Fruit fly (Drosophila melanogaster) whole organism, embryonic: Measurements from ENCODE around the gene Pdcd4.

Experiments
- Atf3 ChIP-seq: fragments of 200-800 bp; sonication (Bioruptor generic); optimal IDR thresholded peaks from 3 replicates; lab custom pipeline; 2016; ENCODE audit warnings: missing biosample characterization, missing genetic modification characterization
- CG11093 ChIP-seq: fragments of 200-800 bp; sonication (Bioruptor generic); IDR thresholded peaks from 3 replicates; pipeline ENCODE4 v1.3.6; 2022; ENCODE audit warnings: missing biosample characterization, missing genetic modification characterization
- CG11504 ChIP-seq: fragments of 200-800 bp; sonication (Bioruptor generic); optimal IDR thresholded peaks from 3 replicates; lab custom pipeline; 2019; ENCODE audit warnings: missing biosample characterization, mild to moderate bottlenecking, missing genetic modification characterization, moderate library complexity
- CG11695 ChIP-seq: fragments of 200-800 bp; sonication (Bioruptor generic); IDR thresholded peaks from 3 replicates; pipeline ENCODE4 v1.3.6; 2022; ENCODE audit warnings: missing biosample characterization, missing genetic modification characterization
- CG13894 ChIP-seq: fragments of 200-800 bp; sonication (Bioruptor generic); optimal IDR thresholded peaks from 3 replicates; lab custom pipeline; 2018; ENCODE audit warnings: missing biosample characterization, mild to moderate bottlenecking, missing genetic modification characterization, moderate library complexity
- CG14014 ChIP-seq: fragments of 200-800 bp; sonication (Bioruptor generic); IDR thresholded peaks from 2 replicates; pipeline ENCODE4 v1.3.6; 2022; ENCODE audit warnings: missing biosample characterization, missing genetic modification characterization
- CG15479 ChIP-seq: fragments of 200-800 bp; sonication (Bioruptor generic); optimal IDR thresholded peaks from 3 replicates; lab custom pipeline; 2019; ENCODE audit warnings: missing biosample characterization, mild to moderate bottlenecking, missing genetic modification characterization, moderate library complexity
- CG15514 ChIP-seq: fragments of 200-800 bp; sonication (Bioruptor generic); optimal IDR thresholded peaks from 3 replicates; lab custom pipeline; 2017; ENCODE audit warnings: missing biosample characterization, missing genetic modification characterization, mild to moderate bottlenecking, moderate library complexity, missing genetic modification reagents
- CG1647 ChIP-seq: fragments of 200-800 bp; sonication (Bioruptor generic); optimal IDR thresholded peaks from 3 replicates; lab custom pipeline; 2016; ENCODE audit warnings: missing biosample characterization, missing genetic modification characterization
- CG16779 ChIP-seq: fragments of 200-800 bp; sonication (Bioruptor generic); IDR thresholded peaks from 2 replicates; pipeline ENCODE4 v1.3.6; 2022; ENCODE audit warnings: missing biosample characterization, missing genetic modification characterization
- CG17328 ChIP-seq: fragments of 200-800 bp; sonication (Bioruptor generic); IDR thresholded peaks from 2 replicates; pipeline ENCODE4 v1.3.6; 2022; ENCODE audit warnings: missing biosample characterization, missing genetic modification characterization
- CG17612 ChIP-seq: fragments of 200-800 bp; sonication (Bioruptor generic); IDR thresholded peaks from 2 replicates; pipeline ENCODE4 v1.3.6; 2022; ENCODE audit warnings: missing biosample characterization, missing genetic modification characterization
- CG2712 ChIP-seq: fragments of 200-800 bp; optimal IDR thresholded peaks from 3 replicates; lab custom pipeline; 2019; ENCODE audit warnings: missing biosample characterization, mild to moderate bottlenecking, missing genetic modification characterization, moderate library complexity
- CG34376 ChIP-seq: fragments of 200-800 bp; sonication (Bioruptor generic); optimal IDR thresholded peaks from 2 replicates; lab custom pipeline; 2018; ENCODE audit warnings: missing biosample characterization, mild to moderate bottlenecking, missing genetic modification characterization
- CG3995 ChIP-seq: fragments of 200-800 bp; sonication (Bioruptor generic); optimal IDR thresholded peaks from 3 replicates; lab custom pipeline; 2016; ENCODE audit warnings: missing biosample characterization, missing genetic modification characterization
- CG4707 ChIP-seq: fragments of 200-800 bp; sonication (Bioruptor generic); optimal IDR thresholded peaks from 2 replicates; lab custom pipeline; 2018; ENCODE audit warnings: missing biosample characterization, mild to moderate bottlenecking, missing genetic modification characterization, moderate library complexity
- CG5245 ChIP-seq: fragments of 200-800 bp; sonication (Bioruptor generic); optimal IDR thresholded peaks from 3 replicates; lab custom pipeline; 2016; ENCODE audit warnings: missing biosample characterization, missing genetic modification characterization
- CG6689 ChIP-seq: fragments of 200-800 bp; sonication (Bioruptor generic); IDR thresholded peaks from 2 replicates; pipeline ENCODE4 v1.3.6; 2022; ENCODE audit warnings: missing biosample characterization, missing genetic modification characterization
- CG7839 ChIP-seq: fragments of 200-800 bp; sonication (Bioruptor generic); optimal IDR thresholded peaks from 3 replicates; lab custom pipeline; 2018; ENCODE audit warnings: missing biosample characterization, mild to moderate bottlenecking, missing genetic modification characterization, moderate library complexity
- CoRest ChIP-seq: fragments of 200-800 bp; sonication (Bioruptor generic); optimal IDR thresholded peaks from 3 replicates; lab custom pipeline; 2018; ENCODE audit warnings: missing biosample characterization, mild to moderate bottlenecking, missing genetic modification characterization, moderate library complexity
- Deaf1 ChIP-seq: fragments of 200-800 bp; optimal IDR thresholded peaks from 3 replicates; lab custom pipeline; 2019; ENCODE audit warnings: missing biosample characterization, mild to moderate bottlenecking, missing genetic modification characterization, moderate library complexity
- Dref ChIP-seq: fragments of 200-800 bp; sonication (Bioruptor generic); IDR thresholded peaks from 2 replicates; pipeline ENCODE4 v1.3.6; 2022; ENCODE audit warnings: missing biosample characterization, missing genetic modification characterization
- Fer3 ChIP-seq: fragments of 200-800 bp; sonication (Bioruptor generic); optimal IDR thresholded peaks from 2 replicates; lab custom pipeline; 2018; ENCODE audit warnings: missing biosample characterization, mild to moderate bottlenecking, missing genetic modification characterization, moderate library complexity
- Gug ChIP-seq: fragments of 200-800 bp; sonication (Bioruptor generic); IDR thresholded peaks from 4 replicates; pipeline ENCODE4 v1.3.6; 2022; ENCODE audit warnings: missing biosample characterization, missing genetic modification characterization
- H15 ChIP-seq: fragments of 200-800 bp; sonication (Bioruptor generic); IDR thresholded peaks from 3 replicates; pipeline ENCODE4 v1.3.6; 2022; ENCODE audit warnings: missing biosample characterization, missing genetic modification characterization
- H2.0 ChIP-seq: fragments of 200-800 bp; sonication (Bioruptor generic); IDR thresholded peaks from 2 replicates; pipeline ENCODE4 v1.3.6; 2022; ENCODE audit warnings: missing biosample characterization, missing genetic modification characterization
- Hsf ChIP-seq: fragments of 200-800 bp; sonication (Bioruptor generic); optimal IDR thresholded peaks from 3 replicates; lab custom pipeline; 2016; ENCODE audit warnings: missing biosample characterization, missing genetic modification characterization
- Mad ChIP-seq: fragments of 200-800 bp; sonication (Bioruptor generic); optimal IDR thresholded peaks from 2 replicates; lab custom pipeline; 2016; ENCODE audit warnings: missing biosample characterization, missing genetic modification characterization
- Myb ChIP-seq: fragments of 200-800 bp; sonication (Bioruptor generic); optimal IDR thresholded peaks from 2 replicates; lab custom pipeline; 2016; ENCODE audit warnings: missing biosample characterization, missing genetic modification characterization
- Nf-YB ChIP-seq: fragments of 200-800 bp; sonication (Bioruptor generic); optimal IDR thresholded peaks from 3 replicates; lab custom pipeline; 2019; ENCODE audit warnings: missing biosample characterization, mild to moderate bottlenecking, missing genetic modification characterization, moderate library complexity
- PHDP ChIP-seq: fragments of 200-800 bp; sonication (Bioruptor generic); optimal IDR thresholded peaks from 3 replicates; lab custom pipeline; 2018; ENCODE audit warnings: missing biosample characterization, mild to moderate bottlenecking, missing genetic modification characterization, moderate library complexity
- al ChIP-seq: fragments of 200-800 bp; sonication (Bioruptor generic); IDR thresholded peaks from 2 replicates; pipeline ENCODE4 v1.3.6; 2022; ENCODE audit warnings: missing biosample characterization, missing genetic modification characterization
- ap ChIP-seq: fragments of 200-800 bp; sonication (Bioruptor generic); IDR thresholded peaks from 2 replicates; pipeline ENCODE4 v1.3.6; 2022; ENCODE audit warnings: missing biosample characterization, missing genetic modification characterization
- chm ChIP-seq: fragments of 200-800 bp; sonication (Bioruptor generic); IDR thresholded peaks from 2 replicates; pipeline ENCODE4 v1.3.6; 2022; ENCODE audit warnings: missing biosample characterization, missing genetic modification characterization
- ewg ChIP-seq: fragments of 200-800 bp; sonication (Bioruptor generic); optimal IDR thresholded peaks from 3 replicates; lab custom pipeline; 2017; ENCODE audit warnings: mild to moderate bottlenecking, missing biosample characterization, missing genetic modification reagents, missing genetic modification characterization
- fu2 ChIP-seq: fragments of 200-800 bp; sonication (Bioruptor generic); optimal IDR thresholded peaks from 2 replicates; lab custom pipeline; 2016; ENCODE audit warnings: missing biosample characterization, missing genetic modification characterization
- nau ChIP-seq: fragments of 200-800 bp; sonication (Bioruptor generic); optimal IDR thresholded peaks from 3 replicates; lab custom pipeline; 2017; ENCODE audit warnings: missing biosample characterization, mild to moderate bottlenecking, missing genetic modification characterization, missing genetic modification reagents
- org-1 ChIP-seq: fragments of 200-800 bp; sonication (Bioruptor generic); optimal IDR thresholded peaks from 2 replicates; lab custom pipeline; 2017; ENCODE audit warnings: missing biosample characterization, missing genetic modification characterization
- pan ChIP-seq, 4 experiments: fragments of >200 bp in 3 of 4; fragments of 200-800 bp in 1 of 4; sonication (Bioruptor generic) in 1 of 4; optimal IDR thresholded peaks in 3 of 4; IDR thresholded peaks in 1 of 4; 2 replicates each; pipeline versions ENCODE4 v1.3.6 to Lab custom; 2017 to 2022; ENCODE audit warnings: missing biosample characterization in 2 of 4, missing genetic modification characterization in 2 of 4, mixed read lengths in 1 of 4
- peb ChIP-seq: fragments of 200-800 bp; sonication (Bioruptor generic); IDR thresholded peaks from 2 replicates; pipeline ENCODE4 v1.3.6; 2022; ENCODE audit warnings: missing biosample characterization, missing genetic modification characterization
- pzg ChIP-seq: fragments of 200-800 bp; sonication (Bioruptor generic); optimal IDR thresholded peaks from 3 replicates; lab custom pipeline; 2018; ENCODE audit warnings: missing biosample characterization, mild to moderate bottlenecking, missing genetic modification characterization, moderate library complexity
- ro ChIP-seq: fragments of 200-800 bp; sonication (Bioruptor generic); IDR thresholded peaks from 2 replicates; pipeline ENCODE4 v1.3.6; 2022; ENCODE audit warnings: missing biosample characterization, missing genetic modification characterization
- scrt ChIP-seq: fragments of 200-800 bp; sonication (Bioruptor generic); optimal IDR thresholded peaks from 2 replicates; lab custom pipeline; 2018; ENCODE audit warnings: missing biosample characterization, mild to moderate bottlenecking, missing genetic modification characterization, moderate library complexity
- slou ChIP-seq: fragments of 200-800 bp; sonication (Bioruptor generic); optimal IDR thresholded peaks from 3 replicates; lab custom pipeline; 2016; ENCODE audit warnings: missing biosample characterization, missing genetic modification characterization
- sna ChIP-seq: fragments of 200-800 bp; sonication (Bioruptor generic); IDR thresholded peaks from 2 replicates; pipeline ENCODE4 v1.3.6; 2022; ENCODE audit warnings: missing biosample characterization, missing genetic modification characterization; ENCODE audit not compliant: partially characterized antibody
- tna ChIP-seq: fragments of 200-800 bp; sonication (Bioruptor generic); IDR thresholded peaks from 2 replicates; pipeline ENCODE4 v1.3.6; 2022; ENCODE audit warnings: missing biosample characterization, missing genetic modification characterization; ENCODE audit not compliant: partially characterized antibody
- wdn ChIP-seq: fragments of 200-800 bp; sonication (Bioruptor generic); IDR thresholded peaks from 2 replicates; pipeline ENCODE4 v1.3.6; 2022; ENCODE audit warnings: missing biosample characterization, missing genetic modification characterization

Pdcd4 gene

DNA sequence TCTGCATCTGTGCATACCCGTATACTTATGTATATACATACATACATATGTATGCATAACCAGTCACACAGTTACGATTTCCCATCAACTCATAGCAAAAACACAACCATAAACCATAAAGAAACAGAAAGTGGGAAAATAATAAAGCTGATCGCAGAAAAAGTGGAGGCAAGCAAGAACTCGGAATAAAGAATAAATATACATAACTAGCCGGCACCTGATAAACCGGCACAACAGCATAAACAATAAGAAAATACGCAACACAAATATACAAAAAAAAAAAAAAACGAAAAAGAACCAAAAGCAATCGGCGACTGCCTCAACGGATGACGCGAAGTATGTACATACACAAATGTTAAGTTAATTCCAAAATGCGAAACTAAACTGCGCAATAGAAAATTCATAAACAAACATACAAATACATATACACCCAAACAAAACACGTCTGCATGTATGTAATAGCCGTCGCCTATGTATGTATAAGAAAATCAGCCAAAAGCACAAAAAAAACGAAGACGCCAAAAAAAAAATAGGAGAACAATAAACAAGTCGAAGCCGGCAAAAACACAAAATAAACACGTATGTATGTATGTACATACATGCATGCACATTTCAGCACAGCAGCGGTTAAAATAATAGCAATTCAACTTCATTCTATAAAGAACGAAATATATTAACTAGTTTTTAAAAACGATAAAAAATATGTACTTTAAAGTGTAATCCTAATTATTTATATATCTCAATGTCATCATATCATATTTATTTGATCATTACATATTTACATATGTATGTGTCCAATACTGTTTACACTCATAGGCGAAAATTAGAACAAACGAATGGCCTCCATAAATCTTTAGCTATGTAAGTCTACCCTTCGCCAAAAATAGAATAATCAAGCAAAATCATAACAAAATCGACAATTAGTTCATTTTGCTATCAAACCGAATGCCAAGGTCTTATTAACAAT is 6.0 kb downstream of the Pdcd4 start (continued):
- TF ChIP-seq CoRest (peak; percentile 80), CG6689 (GFP tag; lab: Robert Waterston, UW) (peak; percentile 81), CG14014 (GFP tag; lab: Robert Waterston, UW) (peak; percentile 80), peb (GFP tag; lab: Robert Waterston, UW) (0 out of 2 replicates have a peak, but pooled peaks have one; percentile 8), Fer3 (tag; lab: Kevin White, UChicago) (peak; percentile 85), CG11504 (tag; lab: Kevin White, UChicago) (peak; percentile 84), Atf3 (GFP tag; lab: Kevin White, UChicago) (peak; percentile 7), CG34376 (GFP tag; lab: Kevin White, UChicago) (no peak), Gug (GFP tag; lab: Robert Waterston, UW) (no peak), CG11093 (GFP tag; lab: Robert Waterston, UW) (peak; percentile 47; the same call in 1 of the 3 replicates), H15 (GFP tag; lab: Robert Waterston, UW) (peak; percentile 46; the same call in 1 of the 3 replicates), CG16779 (GFP tag; lab: Robert Waterston, UW) (0 out of 2 replicates have a peak, but pooled peaks have one; percentile 22), CG1647 (GFP tag; lab: Kevin White, UChicago) (no peak), sna (no peak), ro (GFP tag; lab: Robert Waterston, UW) (0 out of 2 replicates have a peak, but pooled peaks have one; percentile 16), pzg (GFP tag; lab: Kevin White, UChicago) (no peak), scrt (GFP tag; lab: Kevin White, UChicago) (peak; percentile 67), CG3995 (GFP tag; lab: Kevin White, UChicago) (no peak), CG7839 (tag; lab: Kevin White, UChicago) (peak; percentile 87), CG15479 (GFP tag; lab: Kevin White, UChicago) (no peak), Mad (GFP tag; lab: Kevin White, UChicago) (peak; percentile 31), al (GFP tag; lab: Robert Waterston, UW) (peak; percentile 79), wdn (GFP tag; lab: Robert Waterston, UW) (peak; percentile 61), CG5245 (GFP tag; lab: Kevin White, UChicago) (no peak), nau (GFP tag; lab: Kevin White, UChicago) (peak; percentile 17), ewg (GFP tag; lab: Kevin White, UChicago) (no peak), H2.0 (GFP tag; lab: Robert Waterston, UW) (peak; percentile 75), Deaf1 (tag; lab: Kevin White, UChicago) (peak; percentile 49), Dref (GFP tag; lab: Robert Waterston, UW) (no peak), CG11695 (GFP tag; lab: Robert Waterston, UW) (peak; percentile 91), slou (GFP tag; lab: Kevin White, UChicago) (peak; percentile 20), CG17328 (peak; percentile 50), tna (GFP tag; lab: Robert Waterston, UW) (no peak), Nf-YB (GFP tag; lab: Kevin White, UChicago) (peak; percentile 60), PHDP (tag; lab: Kevin White, UChicago) (peak; percentile 85), pan (optimal IDR thresholded peaks at IDR 0.05; lab: Kevin White, UChicago) (no peak), pan (GFP tag; optimal IDR thresholded peaks at IDR 0.05 in 1 of 2, IDR thresholded peaks at IDR 0.05 in 1 of 2) (peak in 1 of 2 experiments; percentile 86), fu2 (GFP tag; lab: Kevin White, UChicago) (peak; percentile 31), CG15514 (GFP tag; lab: Kevin White, UChicago) (peak; percentile 66), Myb (peak; percentile 7), Hsf (GFP tag; lab: Kevin White, UChicago) (peak; percentile 50), chm (GFP tag; lab: Robert Waterston, UW) (peak; percentile 73; the same call in 1 of the 2 replicates), CG2712 (tag; lab: Kevin White, UChicago) (peak; percentile 75), CG4707 (GFP tag; lab: Kevin White, UChicago) (no peak), org-1 (peak; percentile 68), ap (GFP tag; lab: Robert Waterston, UW) (peak; percentile 68), CG17612 (GFP tag; lab: Robert Waterston, UW) (peak; percentile 25; the same call in 1 of the 2 replicates), CG13894 (tag; lab: Kevin White, UChicago) (peak; percentile 3)
